Fruit fly (Drosophila melanogaster) ovary, adult (tissue): ENCODE data around the gene Myo61F.

ENCODE experiments used
- CG17801 ChIP-seq: fragments of 200-800 bp; optimal IDR thresholded peaks from 2 replicates; lab custom pipeline; 2019; ENCODE audit warnings: missing biosample characterization, mild to moderate bottlenecking, missing genetic modification characterization, moderate library complexity; ENCODE audit not compliant: partially characterized antibody

Gene Myo61F

dm6 chr3L:1318241-1318640 lies at the start of gene Myo61F:
Myo61F (plus strand) TSS chr3L:1318480.
- peak; percentile 13 for TF ChIP-seq CG17801 (GFP tag; lab: Kevin White, UChicago)

dm6 chr3L:1269013-1269412 lies 49.3 kb upstream of the Myo61F start:
- no peak for TF ChIP-seq CG17801 (GFP tag; lab: Kevin White, UChicago)

dm6 chr3L:1275767-1276166 lies 42.5 kb upstream of the Myo61F start, which contains the start of gene CG32333:
CG32333 (plus strand) TSS chr3L:1275956.
- TF ChIP-seq CG17801 (GFP tag; lab: Kevin White, UChicago): no peak

dm6 chr3L:1277937-1278336 lies 40.3 kb upstream of the Myo61F start:
- TF ChIP-seq CG17801 (GFP tag; lab: Kevin White, UChicago): no peak

- no peak for TF ChIP-seq CG17801 (GFP tag; lab: Kevin White, UChicago)
Measured at dm6 chr3L:1279685-1280084, 38.6 kb upstream of the Myo61F start.

dm6 chr3L:1280890-1281622 lies 37.2 kb upstream of the Myo61F start:
- no peak for TF ChIP-seq CG17801 (GFP tag; lab: Kevin White, UChicago)

dm6 chr3L:1294835-1295234 lies 23.4 kb upstream of the Myo61F start:
- TF ChIP-seq CG17801 (GFP tag; lab: Kevin White, UChicago): no peak

dm6 chr3L:1295693-1296092 lies 22.6 kb upstream of the Myo61F start, which contains the start of gene Rabex-5:
Rabex-5 (plus strand) TSS chr3L:1295913.
- no peak for TF ChIP-seq CG17801 (GFP tag; lab: Kevin White, UChicago)

dm6 chr3L:1298509-1298908 lies 19.8 kb upstream of the Myo61F start, which contains the start of gene scf:
scf (plus strand) TSS chr3L:1298672.
- no peak for TF ChIP-seq CG17801 (GFP tag; lab: Kevin White, UChicago)

- peak; percentile 90 for TF ChIP-seq CG17801 (GFP tag; lab: Kevin White, UChicago)
Measured at dm6 chr3L:1300076-1300635, 18.1 kb upstream of the Myo61F start.

dm6 chr3L:1302234-1302949 lies 15.9 kb upstream of the Myo61F start, which contains the start of the genes Rac1 and Acat2:
Rac1 (minus strand) TSS chr3L:1302683.
Acat2 (plus strand) TSS chr3L:1302944.
- TF ChIP-seq CG17801 (GFP tag; lab: Kevin White, UChicago): no peak

- TF ChIP-seq CG17801 (GFP tag; lab: Kevin White, UChicago): no peak
Measured at dm6 chr3L:1302950-1303352, 15.3 kb upstream of the Myo61F start.

- no peak for TF ChIP-seq CG17801 (GFP tag; lab: Kevin White, UChicago)
Measured at dm6 chr3L:1305317-1305716, 13.0 kb upstream of the Myo61F start.

dm6 chr3L:1307005-1307632 lies 11.2 kb upstream of the Myo61F start, which contains the start of the genes Ctr9 and Nt5a:
Ctr9 (plus strand) TSS chr3L:1307224.
Nt5a (minus strand) TSS chr3L:1307418.
- peak; percentile 14 for TF ChIP-seq CG17801 (GFP tag; lab: Kevin White, UChicago)
